Worm (Caenorhabditis elegans): Measurements from ENCODE around the gene srh-25.

- TF ChIP-seq ztf-11 (tag; optimal IDR thresholded peaks at IDR 0.05) (no peak), alr-1 (tag; optimal IDR thresholded peaks at IDR 0.05; ENCODE audit: borderline replicate concordance) (no peak), mep-1 (tag; optimal IDR thresholded peaks at IDR 0.05) (no peak), snu-23 (GFP tag; optimal IDR thresholded peaks at IDR 0.05) (no peak), nhr-90 (tag; optimal IDR thresholded peaks at IDR 0.05; ENCODE audit: poor library complexity) (no peak), nhr-47 (tag; optimal IDR thresholded peaks at IDR 0.05) (no peak), lin-39 (tag; optimal IDR thresholded peaks at IDR 0.05) (no peak), ceh-8 (GFP tag; optimal IDR thresholded peaks at IDR 0.05) (no peak), nhr-237 (tag; optimal IDR thresholded peaks at IDR 0.05) (no peak)
Measured at ce11 chrV:12404544-12404943, 29.1 kb downstream of the srh-25 start, which contains the start of gene K01D12.9.

All from whole organism, L1 larva.